Fruit fly (Drosophila melanogaster) whole organism, embryonic: ENCODE data around the gene Ccdc58.

ENCODE experiments used
- Abd-B ChIP-seq: fragments of 200-800 bp; sonication (Bioruptor generic); optimal IDR thresholded peaks from 2 replicates; lab custom pipeline; 2018; ENCODE audit warnings: missing biosample characterization, mild to moderate bottlenecking, missing genetic modification characterization, moderate library complexity
- Ada2b ChIP-seq: fragments of 200-800 bp; sonication (Bioruptor generic); IDR thresholded peaks from 2 replicates; pipeline ENCODE4 v1.3.6; 2022; ENCODE audit warnings: missing biosample characterization, missing genetic modification characterization
- Atf-2 ChIP-seq: fragments of 200-800 bp; sonication (Bioruptor generic); optimal IDR thresholded peaks from 2 replicates; lab custom pipeline; 2016; ENCODE audit warnings: missing biosample characterization, missing genetic modification characterization
- Atf6 ChIP-seq: fragments of 200-800 bp; sonication (Bioruptor generic); IDR thresholded peaks from 2 replicates; pipeline ENCODE4 v1.3.6; 2022; ENCODE audit warnings: missing biosample characterization, missing genetic modification characterization
- CG10321 ChIP-seq: fragments of 200-800 bp; sonication (Bioruptor generic); IDR thresholded peaks from 2 replicates; pipeline ENCODE4 v1.3.6; 2022; ENCODE audit warnings: missing biosample characterization, missing genetic modification characterization
- CG13123 ChIP-seq: fragments of 200-800 bp; sonication (Bioruptor generic); optimal IDR thresholded peaks from 2 replicates; lab custom pipeline; 2016; ENCODE audit warnings: missing biosample characterization, missing genetic modification characterization
- CG15269 ChIP-seq: fragments of 200-800 bp; sonication (Bioruptor generic); optimal IDR thresholded peaks from 2 replicates; lab custom pipeline; 2018; ENCODE audit warnings: missing biosample characterization, mild to moderate bottlenecking, missing genetic modification characterization, moderate library complexity
- CG1529 ChIP-seq: fragments of 200-800 bp; sonication (Bioruptor generic); optimal IDR thresholded peaks from 3 replicates; lab custom pipeline; 2018; ENCODE audit warnings: missing biosample characterization, missing genetic modification characterization
- CG17385 ChIP-seq: fragments of 200-800 bp; sonication (Bioruptor generic); optimal IDR thresholded peaks from 3 replicates; lab custom pipeline; 2018; ENCODE audit warnings: missing biosample characterization, mild to moderate bottlenecking, missing genetic modification characterization
- CG17829 ChIP-seq: fragments of 200-800 bp; optimal IDR thresholded peaks from 2 replicates; lab custom pipeline; 2019; ENCODE audit warnings: missing biosample characterization, mild to moderate bottlenecking, missing genetic modification characterization, moderate library complexity
- CG31224 ChIP-seq: fragments of 200-800 bp; sonication (Bioruptor generic); IDR thresholded peaks from 2 replicates; pipeline ENCODE4 v1.3.6; 2022; ENCODE audit warnings: missing biosample characterization, missing genetic modification characterization
- CG3995 ChIP-seq: fragments of 200-800 bp; sonication (Bioruptor generic); optimal IDR thresholded peaks from 3 replicates; lab custom pipeline; 2016; ENCODE audit warnings: missing biosample characterization, missing genetic modification characterization
- CG42726 ChIP-seq: fragments of 200-800 bp; sonication (Bioruptor generic); IDR thresholded peaks from 2 replicates; pipeline ENCODE4 v1.3.6; 2022; ENCODE audit warnings: missing biosample characterization, missing genetic modification characterization; ENCODE audit not compliant: partially characterized antibody
- CG4282 ChIP-seq: fragments of 200-800 bp; sonication (Bioruptor generic); optimal IDR thresholded peaks from 2 replicates; lab custom pipeline; 2016; ENCODE audit warnings: missing biosample characterization, missing genetic modification characterization
- CG4730 ChIP-seq: fragments of 200-800 bp; sonication (Bioruptor generic); IDR thresholded peaks from 2 replicates; pipeline ENCODE4 v1.3.6; 2022; ENCODE audit warnings: missing biosample characterization, missing genetic modification characterization
- CG5245 ChIP-seq: fragments of 200-800 bp; sonication (Bioruptor generic); optimal IDR thresholded peaks from 3 replicates; lab custom pipeline; 2016; ENCODE audit warnings: missing biosample characterization, missing genetic modification characterization
- CG7556 ChIP-seq: fragments of 200-800 bp; sonication (Bioruptor generic); optimal IDR thresholded peaks from 2 replicates; lab custom pipeline; 2017; ENCODE audit warnings: missing biosample characterization, mild to moderate bottlenecking, missing genetic modification characterization
- CG7745 ChIP-seq: fragments of 200-800 bp; sonication (Bioruptor generic); optimal IDR thresholded peaks from 2 replicates; lab custom pipeline; 2018; ENCODE audit warnings: missing biosample characterization, mild to moderate bottlenecking, missing genetic modification characterization, moderate library complexity
- D19A ChIP-seq: fragments of 200-800 bp; optimal IDR thresholded peaks from 3 replicates; lab custom pipeline; 2019; ENCODE audit warnings: missing biosample characterization, mild to moderate bottlenecking, missing genetic modification characterization, moderate library complexity
- E2f1 ChIP-seq: fragments of 200-800 bp; sonication (Bioruptor generic); IDR thresholded peaks from 2 replicates; pipeline ENCODE4 v1.3.6; 2022; ENCODE audit warnings: missing biosample characterization, missing genetic modification characterization
- Fer1 ChIP-seq: fragments of 200-800 bp; sonication (Bioruptor generic); optimal IDR thresholded peaks from 2 replicates; lab custom pipeline; 2017; ENCODE audit warnings: missing biosample characterization, mild to moderate bottlenecking, missing genetic modification characterization
- Hey ChIP-seq: fragments of 200-800 bp; sonication (Bioruptor generic); optimal IDR thresholded peaks from 3 replicates; lab custom pipeline; 2018; ENCODE audit warnings: missing biosample characterization, mild to moderate bottlenecking, missing genetic modification characterization
- MBD-R2 ChIP-seq: fragments of 200-800 bp; sonication (Bioruptor generic); IDR thresholded peaks from 2 replicates; pipeline ENCODE4 v1.3.6; 2022; ENCODE audit warnings: missing biosample characterization, missing genetic modification characterization
- Nf-YC ChIP-seq: fragments of 200-800 bp; optimal IDR thresholded peaks from 3 replicates; lab custom pipeline; 2019; ENCODE audit warnings: missing biosample characterization, mild to moderate bottlenecking, missing genetic modification characterization, moderate library complexity
- Oaz ChIP-seq: fragments of 200-800 bp; sonication (Bioruptor generic); IDR thresholded peaks from 2 replicates; pipeline ENCODE4 v1.3.6; 2022; ENCODE audit warnings: missing biosample characterization, missing genetic modification characterization
- Oli ChIP-seq: fragments of 200-800 bp; sonication (Bioruptor generic); optimal IDR thresholded peaks from 2 replicates; lab custom pipeline; 2018; ENCODE audit warnings: missing biosample characterization, mild to moderate bottlenecking, missing genetic modification characterization, moderate library complexity
- Opbp ChIP-seq: fragments of 200-800 bp; sonication (Bioruptor generic); IDR thresholded peaks from 3 replicates; pipeline ENCODE4 v1.3.6; 2022; ENCODE audit warnings: missing biosample characterization, missing genetic modification characterization; ENCODE audit not compliant: partially characterized antibody
- Pdp1 ChIP-seq, 2 experiments: fragments of 200-800 bp; sonication (Bioruptor generic); optimal IDR thresholded peaks; 3 replicates each; lab custom pipeline; 2016; ENCODE audit warnings: missing biosample characterization in 2 of 2, missing genetic modification characterization in 2 of 2, mild to moderate bottlenecking in 1 of 2, moderate library complexity in 1 of 2
- Poxn ChIP-seq: fragments of 200-800 bp; sonication (Bioruptor generic); IDR thresholded peaks from 2 replicates; pipeline ENCODE4 v1.3.6; 2022; ENCODE audit warnings: missing biosample characterization, missing genetic modification characterization
- Sry-δ ChIP-seq: fragments of 200-800 bp; sonication (Bioruptor generic); optimal IDR thresholded peaks from 2 replicates; lab custom pipeline; 2016; ENCODE audit warnings: missing biosample characterization, missing genetic modification characterization
- Stat92E ChIP-seq, 3 experiments: fragments of >200 bp in 2 of 3; fragments of 200-800 bp in 1 of 3; sonication (Bioruptor generic) in 1 of 3; optimal IDR thresholded peaks; 2 replicates each; lab custom pipeline; 2017 to 2019; ENCODE audit warnings: missing biosample characterization in 3 of 3, missing genetic modification characterization in 3 of 3, mild to moderate bottlenecking in 1 of 3, moderate library complexity in 1 of 3
- YL-1 ChIP-seq: fragments of 200-800 bp; sonication (Bioruptor generic); optimal IDR thresholded peaks from 3 replicates; lab custom pipeline; 2017; ENCODE audit warnings: missing biosample characterization, mild to moderate bottlenecking, missing genetic modification characterization
- abd-A ChIP-seq: fragments of 200-800 bp; sonication (Bioruptor generic); optimal IDR thresholded peaks from 3 replicates; lab custom pipeline; 2019; ENCODE audit warnings: missing biosample characterization, mild to moderate bottlenecking, missing genetic modification characterization, moderate library complexity
- al ChIP-seq: fragments of 200-800 bp; sonication (Bioruptor generic); IDR thresholded peaks from 2 replicates; pipeline ENCODE4 v1.3.6; 2022; ENCODE audit warnings: missing biosample characterization, missing genetic modification characterization
- btn ChIP-seq: fragments of 200-800 bp; sonication (Bioruptor generic); optimal IDR thresholded peaks from 2 replicates; lab custom pipeline; 2016; ENCODE audit warnings: missing biosample characterization, missing genetic modification characterization
- cad ChIP-seq: fragments of >200 bp; optimal IDR thresholded peaks from 2 replicates; lab custom pipeline; 2017; ENCODE audit warnings: missing biosample characterization, missing genetic modification characterization
- dm ChIP-seq: fragments of 200-800 bp; sonication (Bioruptor generic); optimal IDR thresholded peaks from 3 replicates; lab custom pipeline; 2016; ENCODE audit warnings: missing biosample characterization, missing genetic modification characterization
- dmrt11E ChIP-seq: fragments of 200-800 bp; sonication (Bioruptor generic); optimal IDR thresholded peaks from 3 replicates; lab custom pipeline; 2018; ENCODE audit warnings: missing biosample characterization, mild to moderate bottlenecking, missing genetic modification characterization, moderate library complexity
- ems ChIP-seq: fragments of 200-800 bp; sonication (Bioruptor generic); optimal IDR thresholded peaks from 3 replicates; lab custom pipeline; 2016; ENCODE audit warnings: missing biosample characterization, missing genetic modification characterization
- insv ChIP-seq, 2 experiments: fragments of 200-800 bp; sonication (Bioruptor generic); optimal IDR thresholded peaks; 3 replicates each; lab custom pipeline; 2016 to 2018; ENCODE audit warnings: missing biosample characterization in 2 of 2, missing genetic modification characterization in 2 of 2
- kay ChIP-seq: fragments of 200-800 bp; sonication (Bioruptor generic); optimal IDR thresholded peaks from 2 replicates; lab custom pipeline; 2016; ENCODE audit warnings: missing biosample characterization, missing genetic modification characterization
- lmd ChIP-seq: fragments of 200-800 bp; sonication (Bioruptor generic); IDR thresholded peaks from 2 replicates; pipeline ENCODE4 v1.3.6; 2022; ENCODE audit warnings: missing biosample characterization, missing genetic modification characterization
- mam ChIP-seq: fragments of 200-800 bp; sonication (Bioruptor generic); optimal IDR thresholded peaks from 3 replicates; lab custom pipeline; 2016; ENCODE audit warnings: missing biosample characterization, missing genetic modification characterization
- p53 ChIP-seq: fragments of 200-800 bp; sonication (Bioruptor generic); optimal IDR thresholded peaks from 2 replicates; lab custom pipeline; 2016; ENCODE audit warnings: missing biosample characterization, missing genetic modification characterization
- salm ChIP-seq: fragments of 200-800 bp; sonication (Bioruptor generic); optimal IDR thresholded peaks from 2 replicates; lab custom pipeline; 2018; ENCODE audit warnings: missing biosample characterization, mild to moderate bottlenecking, missing genetic modification characterization
- sc ChIP-seq, 3 experiments: fragments of >200 bp in 2 of 3; fragments of 200-800 bp in 1 of 3; sonication (Bioruptor generic) in 1 of 3; optimal IDR thresholded peaks; 2 replicates in 2 of 3; 3 replicates in 1 of 3; lab custom pipeline; 2017; ENCODE audit warnings: mild to moderate bottlenecking in 1 of 3, missing biosample characterization in 1 of 3, missing genetic modification characterization in 1 of 3, missing genetic modification reagents in 1 of 3
- slp2 ChIP-seq: fragments of 200-800 bp; sonication (Bioruptor generic); optimal IDR thresholded peaks from 2 replicates; lab custom pipeline; 2016; ENCODE audit warnings: missing biosample characterization, missing genetic modification characterization
- sna ChIP-seq: fragments of 200-800 bp; sonication (Bioruptor generic); IDR thresholded peaks from 2 replicates; pipeline ENCODE4 v1.3.6; 2022; ENCODE audit warnings: missing biosample characterization, missing genetic modification characterization; ENCODE audit not compliant: partially characterized antibody
- trh ChIP-seq: fragments of 200-800 bp; sonication (Bioruptor generic); optimal IDR thresholded peaks from 2 replicates; lab custom pipeline; 2016; ENCODE audit warnings: missing biosample characterization, missing genetic modification characterization
- unc-4 ChIP-seq: fragments of 200-800 bp; sonication (Bioruptor generic); IDR thresholded peaks from 2 replicates; pipeline ENCODE4 v1.3.6; 2022; ENCODE audit warnings: missing biosample characterization, missing genetic modification characterization; ENCODE audit not compliant: partially characterized antibody

The Ccdc58 gene

DNA sequence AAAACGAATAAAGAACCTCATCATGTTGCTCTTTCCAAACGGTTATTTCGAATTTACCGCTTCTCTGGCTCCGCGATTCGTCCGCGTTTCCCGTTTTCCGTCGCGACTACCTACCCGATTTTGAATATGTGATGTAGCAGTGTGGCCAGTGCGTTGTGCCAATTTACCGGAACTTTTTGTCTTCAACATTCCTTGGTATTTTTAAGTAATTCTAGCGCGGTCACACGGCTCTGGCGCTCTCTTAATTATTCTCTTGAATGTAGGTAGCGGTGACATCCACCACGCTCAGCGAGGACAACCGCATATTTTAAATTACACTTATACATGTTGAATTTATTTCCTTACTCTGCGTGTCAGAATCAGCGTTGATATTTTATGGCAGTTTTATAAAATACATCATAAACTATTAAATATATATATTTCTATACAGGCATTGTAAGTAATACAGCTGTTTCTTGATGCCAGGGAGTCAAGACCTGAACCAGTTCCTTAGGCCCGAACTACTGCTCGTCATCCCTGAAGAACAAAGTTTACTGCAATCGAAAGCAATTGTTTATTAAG, 11.5 kb upstream of the Ccdc58 start, which contains the start of the genes CG42637, Gyc76C and SREBP (continued):
- TF ChIP-seq CG10321 (GFP tag; lab: Robert Waterston, UW) (0 out of 2 replicates have a peak, but pooled peaks have one; percentile 28), mam (no peak), ems (GFP tag; lab: Kevin White, UChicago) (no peak), CG17829 (tag; lab: Kevin White, UChicago) (peak; percentile 43), Pdp1 (GFP tag; optimal IDR thresholded peaks at IDR 0.05; lab: Kevin White, UChicago) (peak in 1 of 2 experiments; percentile 13), YL-1 (GFP tag; lab: Kevin White, UChicago) (no peak), CG42726 (GFP tag; lab: Robert Waterston, UW) (peak; percentile 75), D19A (tag; lab: Kevin White, UChicago) (no peak), CG7556 (GFP tag; lab: Kevin White, UChicago) (no peak), Poxn (GFP tag; lab: Robert Waterston, UW) (no peak), Sry-δ (GFP tag; lab: Kevin White, UChicago) (peak; percentile 4), sna (GFP tag; lab: Robert Waterston, UW) (peak; percentile 27; the same call in 1 of the 2 replicates), al (GFP tag; lab: Robert Waterston, UW) (no peak), unc-4 (GFP tag; lab: Robert Waterston, UW) (peak; percentile 47), Atf-2 (no peak), Oli (tag; lab: Kevin White, UChicago) (no peak), salm (tag; lab: Kevin White, UChicago) (no peak), CG13123 (GFP tag; lab: Kevin White, UChicago) (no peak), kay (no peak), CG3995 (GFP tag; lab: Kevin White, UChicago) (no peak), Abd-B (GFP tag; lab: Kevin White, UChicago) (peak; percentile 47), trh (GFP tag; lab: Kevin White, UChicago) (no peak), CG1529 (GFP tag; lab: Kevin White, UChicago) (no peak), E2f1 (GFP tag; lab: Robert Waterston, UW) (peak; percentile 31; the same call in 1 of the 2 replicates), Stat92E (GFP tag; optimal IDR thresholded peaks at IDR 0.05; lab: Kevin White, UChicago) (peak in 1 of 3 experiments; percentile 65), CG4730 (GFP tag; lab: Robert Waterston, UW) (no peak), sc (optimal IDR thresholded peaks at IDR 0.05; lab: Kevin White, UChicago) (no peak), sc (GFP tag; optimal IDR thresholded peaks at IDR 0.05; lab: Kevin White, UChicago) (no peak), dmrt11E (tag; lab: Kevin White, UChicago) (peak; percentile 1), CG5245 (GFP tag; lab: Kevin White, UChicago) (no peak), p53 (GFP tag; lab: Kevin White, UChicago) (peak; percentile 2), Fer1 (GFP tag; lab: Kevin White, UChicago) (no peak), cad (GFP tag; lab: Kevin White, UChicago) (no peak), Nf-YC (peak; percentile 93), CG15269 (tag; lab: Kevin White, UChicago) (no peak), CG4282 (GFP tag; lab: Kevin White, UChicago) (no peak), insv (GFP tag; optimal IDR thresholded peaks at IDR 0.05; lab: Kevin White, UChicago) (peak in 1 of 2 experiments; percentile 21), abd-A (tag; lab: Kevin White, UChicago) (peak; percentile 60), Atf6 (GFP tag; lab: Robert Waterston, UW) (peak; percentile 4; the same call in 1 of the 2 replicates), slp2 (no peak), Ada2b (GFP tag; lab: Robert Waterston, UW) (no peak), CG31224 (GFP tag; lab: Robert Waterston, UW) (no peak), btn (no peak), lmd (GFP tag; lab: Robert Waterston, UW) (no peak), CG17385 (GFP tag; lab: Kevin White, UChicago) (no peak), CG7745 (tag; lab: Kevin White, UChicago) (no peak), dm (GFP tag; lab: Kevin White, UChicago) (no peak), MBD-R2 (GFP tag; lab: Robert Waterston, UW) (peak; percentile 44), Hey (no peak), Oaz (GFP tag; lab: Robert Waterston, UW) (no peak), Opbp (peak; percentile 69)
